Fruit fly (Drosophila melanogaster) whole organism: ENCODE measurements around the gene STUB1.

Experiments used
- CG8478 ChIP-seq: fragments of >200 bp; optimal IDR thresholded peaks from 2 replicates; lab custom pipeline; 2018; ENCODE audit warnings: inconsistent platforms
- Dll ChIP-seq: fragments of >200 bp; optimal IDR thresholded peaks from 2 replicates; lab custom pipeline; 2017
- EcR ChIP-seq, 2 experiments: fragments of >200 bp; optimal IDR thresholded peaks; 2 replicates each; lab custom pipeline; 2017; ENCODE audit warnings: missing biosample characterization in 2 of 2, missing genetic modification characterization in 2 of 2, missing genetic modification reagents in 2 of 2
- pan ChIP-seq: fragments of >200 bp; optimal IDR thresholded peaks from 2 replicates; lab custom pipeline; 2017
- psq ChIP-seq: fragments of >200 bp; optimal IDR thresholded peaks from 2 replicates; lab custom pipeline; 2017
- usp ChIP-seq: fragments of >200 bp; optimal IDR thresholded peaks from 2 replicates; lab custom pipeline; 2017; ENCODE audit warnings: missing biosample characterization, missing genetic modification characterization, mixed read lengths

STUB1 gene

dm6 chr2L:10442048-10442790, 4.9 kb downstream of the STUB1 start, which contains the start of gene loh:
Gene loh (plus strand): TSS chr2L:10442534.
- TF ChIP-seq usp (GFP tag; lab: Kevin White, UChicago) (no peak), EcR (GFP tag; optimal IDR thresholded peaks at IDR 0.05; lab: Kevin White, UChicago) (no peak), pan (lab: Kevin White, UChicago) (no peak)

dm6 chr2L:10452296-10452695, 14.9 kb downstream of the STUB1 start, which contains the start of gene ppk10:
Gene ppk10 (minus strand): TSS chr2L:10452396.
- TF ChIP-seq Dll (lab: Kevin White, UChicago) (no peak), usp (GFP tag; lab: Kevin White, UChicago) (no peak)

- TF ChIP-seq pan (lab: Kevin White, UChicago), result no peak
- TF ChIP-seq CG8478, result no peak
- no peak for TF ChIP-seq EcR (GFP tag; optimal IDR thresholded peaks at IDR 0.05; lab: Kevin White, UChicago)
- TF ChIP-seq psq, result no peak
- no peak for TF ChIP-seq usp (GFP tag; lab: Kevin White, UChicago)
- TF ChIP-seq Dll (lab: Kevin White, UChicago), result no peak
These were observed 18.7 kb downstream of the STUB1 start for dm6 chr2L:10455944-10456520.

dm6 chr2L:10457191-10457899, 20.0 kb downstream of the STUB1 start, which contains the start of the genes LManI and LManII:
Gene LManI (minus strand): TSS chr2L:10457241.
Gene LManII (plus strand): TSS chr2L:10457658.
- no peak for TF ChIP-seq pan (lab: Kevin White, UChicago)
- TF ChIP-seq Dll (lab: Kevin White, UChicago), result no peak

- TF ChIP-seq pan (lab: Kevin White, UChicago) (no peak), psq (no peak), EcR (GFP tag; optimal IDR thresholded peaks at IDR 0.05; lab: Kevin White, UChicago) (no peak)
These were observed 21.6 kb downstream of the STUB1 start for dm6 chr2L:10458979-10459378.

dm6 chr2L:10466865-10467270, 29.5 kb downstream of the STUB1 start:
- TF ChIP-seq EcR (GFP tag; optimal IDR thresholded peaks at IDR 0.05; lab: Kevin White, UChicago) (no peak), psq (no peak), pan (lab: Kevin White, UChicago) (no peak), Dll (lab: Kevin White, UChicago) (no peak), CG8478 (no peak), usp (GFP tag; lab: Kevin White, UChicago) (no peak)

- TF ChIP-seq EcR (GFP tag; optimal IDR thresholded peaks at IDR 0.05; lab: Kevin White, UChicago) (no peak), usp (GFP tag; lab: Kevin White, UChicago) (no peak), CG8478 (no peak)
These were observed 31.0 kb downstream of the STUB1 start for dm6 chr2L:10468388-10468787.

dm6 chr2L:10468978-10469377, 31.6 kb downstream of the STUB1 start:
- TF ChIP-seq pan (lab: Kevin White, UChicago) (no peak), psq (no peak), CG8478 (no peak), usp (GFP tag; lab: Kevin White, UChicago) (no peak)

dm6 chr2L:10470211-10470610, 32.9 kb downstream of the STUB1 start:
- TF ChIP-seq usp (GFP tag; lab: Kevin White, UChicago) (no peak), pan (lab: Kevin White, UChicago) (no peak), Dll (lab: Kevin White, UChicago) (no peak), CG8478 (no peak), psq (no peak), EcR (GFP tag; optimal IDR thresholded peaks at IDR 0.05; lab: Kevin White, UChicago) (no peak)

dm6 chr2L:10472257-10472656, 34.9 kb downstream of the STUB1 start:
- TF ChIP-seq pan (lab: Kevin White, UChicago), result no peak
- no peak for TF ChIP-seq Dll (lab: Kevin White, UChicago)
- TF ChIP-seq usp (GFP tag; lab: Kevin White, UChicago), result no peak
- TF ChIP-seq EcR (GFP tag; optimal IDR thresholded peaks at IDR 0.05; lab: Kevin White, UChicago), result no peak
- no peak for TF ChIP-seq psq
- TF ChIP-seq CG8478, result no peak

- TF ChIP-seq psq, result no peak
- no peak for TF ChIP-seq pan (lab: Kevin White, UChicago)
- TF ChIP-seq Dll (lab: Kevin White, UChicago), result no peak
- TF ChIP-seq CG8478, result no peak
- TF ChIP-seq usp (GFP tag; lab: Kevin White, UChicago), result no peak
- TF ChIP-seq EcR (GFP tag; optimal IDR thresholded peaks at IDR 0.05; lab: Kevin White, UChicago), result no peak
These were observed 36.9 kb downstream of the STUB1 start, which contains the start of gene RluA-1 for dm6 chr2L:10474268-10474678. Gene RluA-1 (minus strand): TSS chr2L:10474349.

dm6 chr2L:10474815-10475214, 37.5 kb downstream of the STUB1 start:
- TF ChIP-seq Dll (lab: Kevin White, UChicago) (no peak), usp (GFP tag; lab: Kevin White, UChicago) (no peak), pan (lab: Kevin White, UChicago) (no peak), psq (no peak), EcR (GFP tag; optimal IDR thresholded peaks at IDR 0.05; lab: Kevin White, UChicago) (no peak), CG8478 (no peak)
